Fruit fly (Drosophila melanogaster) whole organism, wandering third instar larva: Measurements from ENCODE around the gene cic.

Experiments
- Abd-B ChIP-seq: fragments of >200 bp; optimal IDR thresholded peaks from 2 replicates; lab custom pipeline; 2017; ENCODE audit warnings: missing biosample characterization, missing genetic modification characterization
- CG32264 ChIP-seq: fragments of 200-800 bp; sonication (Bioruptor generic); optimal IDR thresholded peaks from 2 replicates; lab custom pipeline; 2016; ENCODE audit warnings: missing biosample characterization, missing genetic modification characterization
- CG9705 ChIP-seq: fragments of 200-800 bp; sonication (Bioruptor generic); optimal IDR thresholded peaks from 2 replicates; lab custom pipeline; 2018; ENCODE audit warnings: missing biosample characterization, mild to moderate bottlenecking, missing genetic modification characterization
- CrebA ChIP-seq: fragments of 200-800 bp; sonication (Bioruptor generic); optimal IDR thresholded peaks from 2 replicates; lab custom pipeline; 2016; ENCODE audit warnings: missing biosample characterization, mild to moderate bottlenecking, missing genetic modification characterization, borderline replicate concordance
- Dif ChIP-seq: fragments of 200-275, 200-300 bp; sonication (Bioruptor generic); optimal IDR thresholded peaks from 2 replicates; lab custom pipeline; 2018; ENCODE audit warnings: missing biosample characterization, missing genetic modification characterization; ENCODE audit not compliant: partially characterized antibody
- HLH106 ChIP-seq: fragments of 200-800 bp; optimal IDR thresholded peaks from 3 replicates; lab custom pipeline; 2019; ENCODE audit warnings: missing biosample characterization, mild to moderate bottlenecking, missing genetic modification characterization, moderate library complexity
- Jra ChIP-seq: sonication (Bioruptor generic); optimal IDR thresholded peaks from 2 replicates; lab custom pipeline; 2016; ENCODE audit warnings: missing biosample characterization, missing genetic modification characterization
- Mio ChIP-seq: sonication (Bioruptor generic); optimal IDR thresholded peaks from 2 replicates; lab custom pipeline; 2016; ENCODE audit warnings: missing biosample characterization, missing genetic modification characterization
- Myc ChIP-seq: fragments of >200 bp; optimal IDR thresholded peaks from 2 replicates; lab custom pipeline; 2017
- OdsH ChIP-seq: fragments of 200-800 bp; sonication (Bioruptor generic); optimal IDR thresholded peaks from 2 replicates; lab custom pipeline; 2016; ENCODE audit warnings: missing biosample characterization, mild to moderate bottlenecking, missing genetic modification characterization
- Rel ChIP-seq, 2 experiments: fragments of 200-800 bp; sonication (Bioruptor generic) in 1 of 2; optimal IDR thresholded peaks; 2 replicates in 1 of 2; 3 replicates in 1 of 2; lab custom pipeline; 2016 to 2019; ENCODE audit warnings: mild to moderate bottlenecking in 2 of 2, missing biosample characterization in 2 of 2, missing genetic modification characterization in 2 of 2, moderate library complexity in 1 of 2
- Vsx2 ChIP-seq: fragments of 200-300, 225-300 bp; sonication (Bioruptor generic); optimal IDR thresholded peaks from 2 replicates; lab custom pipeline; 2018; ENCODE audit warnings: missing biosample characterization, missing genetic modification characterization; ENCODE audit not compliant: partially characterized antibody
- brk ChIP-seq: fragments of 200-800 bp; sonication (Bioruptor generic); optimal IDR thresholded peaks from 2 replicates; lab custom pipeline; 2016; ENCODE audit warnings: missing biosample characterization, mild to moderate bottlenecking, missing genetic modification characterization
- dl ChIP-seq, 2 experiments: fragments of 175-275, 200-275 bp in 1 of 2; fragments of 200-275 bp in 1 of 2; sonication (Bioruptor generic); optimal IDR thresholded peaks; lab custom pipeline; 2018; ENCODE audit warnings: mild to moderate bottlenecking in 2 of 2, missing biosample characterization in 2 of 2, missing genetic modification characterization in 2 of 2, moderate library complexity in 2 of 2; ENCODE audit not compliant: partially characterized antibody in 2 of 2, insufficient read depth in 1 of 2
- dmrt93B ChIP-seq: fragments of 200-800 bp; sonication (Bioruptor generic); optimal IDR thresholded peaks from 2 replicates; lab custom pipeline; 2018; ENCODE audit warnings: missing biosample characterization, mild to moderate bottlenecking, missing genetic modification characterization
- dsf ChIP-seq: sonication (Bioruptor generic); optimal IDR thresholded peaks from 2 replicates; lab custom pipeline; 2016; ENCODE audit warnings: missing biosample characterization, missing genetic modification characterization, borderline replicate concordance
- ey ChIP-seq: fragments of 200-800 bp; sonication (Bioruptor generic); optimal IDR thresholded peaks from 2 replicates; lab custom pipeline; 2016; ENCODE audit warnings: missing biosample characterization, missing genetic modification characterization
- foxo ChIP-seq, 2 experiments: fragments of 200-800 bp; sonication (Bioruptor generic); optimal IDR thresholded peaks; 2 replicates in 1 of 2; 3 replicates in 1 of 2; lab custom pipeline; 2016 to 2017; ENCODE audit warnings: missing biosample characterization in 2 of 2, missing genetic modification characterization in 2 of 2
- fru ChIP-seq: fragments of 200-800 bp; sonication (Bioruptor generic); optimal IDR thresholded peaks from 3 replicates; lab custom pipeline; 2016; ENCODE audit warnings: missing biosample characterization, mild to moderate bottlenecking, missing genetic modification characterization
- h ChIP-seq: fragments of 200-800 bp; sonication (Bioruptor generic); optimal IDR thresholded peaks from 3 replicates; lab custom pipeline; 2016; ENCODE audit warnings: missing biosample characterization, mild to moderate bottlenecking, missing genetic modification characterization
- lola ChIP-seq: fragments of >200 bp; optimal IDR thresholded peaks from 2 replicates; lab custom pipeline; 2017; ENCODE audit warnings: missing biosample characterization, missing genetic modification characterization
- psq ChIP-seq: fragments of 200-800 bp; sonication (Bioruptor generic); optimal IDR thresholded peaks from 3 replicates; lab custom pipeline; 2017; ENCODE audit warnings: missing biosample characterization, mild to moderate bottlenecking, missing genetic modification characterization, moderate library complexity
- rgr ChIP-seq: fragments of 200-800 bp; sonication (Bioruptor generic); optimal IDR thresholded peaks from 3 replicates; lab custom pipeline; 2016; ENCODE audit warnings: missing biosample characterization, mild to moderate bottlenecking, missing genetic modification characterization
- sage ChIP-seq: fragments of 200-800 bp; sonication (Bioruptor generic); optimal IDR thresholded peaks from 2 replicates; lab custom pipeline; 2016; ENCODE audit warnings: missing biosample characterization, mild to moderate bottlenecking, missing genetic modification characterization
- sv ChIP-seq: fragments of 200-800 bp; sonication (Bioruptor generic); optimal IDR thresholded peaks from 3 replicates; lab custom pipeline; 2016; ENCODE audit warnings: missing biosample characterization, missing genetic modification characterization
- tai ChIP-seq: sonication (Bioruptor generic); optimal IDR thresholded peaks from 2 replicates; lab custom pipeline; 2016; ENCODE audit warnings: missing biosample characterization, missing genetic modification characterization
- usp ChIP-seq: fragments of >200 bp; optimal IDR thresholded peaks from 2 replicates; lab custom pipeline; 2017; ENCODE audit warnings: missing biosample characterization, missing genetic modification characterization

cic gene

dm6 chr3R:20261969-20262334 lies 9.4 kb downstream of the cic start:
- no peak for TF ChIP-seq dmrt93B (GFP tag; lab: Kevin White, UChicago)
- no peak for TF ChIP-seq fru (GFP tag; lab: Kevin White, UChicago)
- TF ChIP-seq ey (GFP tag; lab: Kevin White, UChicago), result no peak

dm6 chr3R:20262927-20263644 lies 10.5 kb downstream of the cic start:
- TF ChIP-seq HLH106 (tag; lab: Kevin White, UChicago), result no peak
- no peak for TF ChIP-seq CG9705 (GFP tag; lab: Kevin White, UChicago)
- no peak for TF ChIP-seq fru (GFP tag; lab: Kevin White, UChicago)
- TF ChIP-seq Abd-B (GFP tag; lab: Kevin White, UChicago), result no peak
- no peak for TF ChIP-seq OdsH (GFP tag; lab: Kevin White, UChicago)
- no peak for TF ChIP-seq Jra (GFP tag; lab: Kevin White, UChicago)
- TF ChIP-seq foxo (GFP tag; optimal IDR thresholded peaks at IDR 0.05; lab: Kevin White, UChicago), result no peak
- TF ChIP-seq CG32264 (GFP tag; lab: Kevin White, UChicago), result no peak
- TF ChIP-seq dsf (GFP tag; lab: Kevin White, UChicago), result no peak

DNA sequence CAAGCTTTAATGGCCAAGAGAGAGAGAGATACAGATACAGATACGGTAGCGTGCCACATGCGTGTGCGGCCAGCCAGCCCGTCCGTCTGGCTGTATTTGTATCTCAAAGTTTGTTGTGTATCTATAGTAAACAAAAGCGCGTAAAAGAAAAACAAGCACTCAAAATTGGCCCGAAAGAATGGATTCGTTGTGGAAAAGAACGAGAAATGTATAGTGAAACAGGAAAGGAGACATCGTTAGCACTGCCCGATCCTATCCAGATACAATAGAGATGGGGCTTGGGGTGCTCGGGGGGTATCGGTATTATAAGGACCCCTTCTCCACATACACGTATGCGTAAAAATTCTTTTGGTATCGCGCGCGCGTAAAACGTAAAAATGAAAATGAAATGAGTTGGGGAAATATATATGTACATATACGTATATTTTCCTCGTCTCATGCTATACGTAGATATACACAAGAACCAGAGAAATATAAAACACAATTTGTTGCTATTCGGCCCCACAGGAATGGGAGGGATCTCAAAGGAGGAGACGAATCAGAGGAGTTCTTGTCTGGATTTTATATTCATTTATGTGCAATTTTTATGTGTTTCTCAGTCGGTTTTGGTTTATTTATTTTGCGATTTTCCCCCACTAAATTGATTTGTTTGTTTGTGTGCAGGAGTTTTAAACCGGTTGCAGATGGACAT lies 11.4 kb downstream of the cic start:
- TF ChIP-seq rgr (GFP tag; lab: Kevin White, UChicago), result peak; percentile 1
- no peak for TF ChIP-seq brk
- TF ChIP-seq usp (GFP tag; lab: Kevin White, UChicago), result no peak
- TF ChIP-seq Rel (GFP tag; optimal IDR thresholded peaks at IDR 0.05; lab: Kevin White, UChicago), result no peak
- no peak for TF ChIP-seq Rel (tag; optimal IDR thresholded peaks at IDR 0.05; lab: Kevin White, UChicago)
- TF ChIP-seq fru (GFP tag; lab: Kevin White, UChicago), result no peak
- TF ChIP-seq psq, result peak; percentile 74
- no peak for TF ChIP-seq CrebA (GFP tag; lab: Kevin White, UChicago)
- peak; percentile 2 for TF ChIP-seq h (GFP tag; lab: Kevin White, UChicago)

dm6 chr3R:20264770-20265169 lies 12.2 kb downstream of the cic start:
- TF ChIP-seq fru (GFP tag; lab: Kevin White, UChicago) (peak; percentile 33), dmrt93B (GFP tag; lab: Kevin White, UChicago) (no peak), rgr (GFP tag; lab: Kevin White, UChicago) (peak; percentile 37), h (GFP tag; lab: Kevin White, UChicago) (peak; percentile 50), Rel (GFP tag; optimal IDR thresholded peaks at IDR 0.05; lab: Kevin White, UChicago) (no peak), Rel (tag; optimal IDR thresholded peaks at IDR 0.05; lab: Kevin White, UChicago) (peak; percentile 56), Vsx2 (GFP tag; lab: Kevin White, UChicago) (peak; percentile 4), sage (GFP tag; lab: Kevin White, UChicago) (peak; percentile 17), lola (no peak), dsf (GFP tag; lab: Kevin White, UChicago) (no peak)

DNA sequence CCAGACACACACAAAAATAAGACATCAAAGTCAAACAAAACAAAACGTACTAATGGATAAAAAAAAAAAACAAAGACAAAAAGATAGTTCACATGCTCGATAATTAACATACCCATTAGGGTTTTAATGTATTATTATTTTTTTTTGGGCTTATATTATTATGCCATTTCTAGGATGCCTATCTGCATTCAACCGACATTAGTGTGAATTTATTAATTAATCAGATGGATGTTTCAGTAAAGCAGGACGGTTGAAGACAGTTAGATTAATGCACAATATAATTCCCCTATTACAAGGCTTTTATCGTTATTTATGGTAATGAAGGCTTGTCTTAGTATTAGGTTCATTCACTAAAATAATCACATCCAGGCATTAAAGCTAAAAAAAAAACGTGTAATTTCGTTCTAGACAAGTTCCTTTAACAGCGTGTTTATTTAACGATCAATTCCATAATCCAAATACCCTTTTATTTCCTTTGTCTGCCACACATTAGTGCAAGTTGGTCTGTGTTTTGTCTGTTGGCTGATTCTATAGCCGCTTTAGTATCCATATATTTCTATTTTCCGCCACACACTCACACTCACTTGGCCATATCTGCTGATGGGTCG lies 12.8 kb downstream of the cic start:
- TF ChIP-seq tai (GFP tag; lab: Kevin White, UChicago), result no peak
- no peak for TF ChIP-seq Mio (GFP tag; lab: Kevin White, UChicago)
- TF ChIP-seq Dif (GFP tag; lab: Kevin White, UChicago), result no peak
- TF ChIP-seq sv, result no peak
- no peak for TF ChIP-seq dl (GFP tag; optimal IDR thresholded peaks at IDR 0.05; lab: Kevin White, UChicago; ENCODE audit: insufficient read depth in 1 of 2, partially characterized antibody in 2 of 2)
- TF ChIP-seq CrebA (GFP tag; lab: Kevin White, UChicago), result no peak
- no peak for TF ChIP-seq Rel (GFP tag; optimal IDR thresholded peaks at IDR 0.05; lab: Kevin White, UChicago)
- TF ChIP-seq Rel (tag; optimal IDR thresholded peaks at IDR 0.05; lab: Kevin White, UChicago), result no peak
- TF ChIP-seq Myc (lab: Kevin White, UChicago), result no peak
- no peak for TF ChIP-seq lola
- no peak for TF ChIP-seq usp (GFP tag; lab: Kevin White, UChicago)
- no peak for TF ChIP-seq dmrt93B (GFP tag; lab: Kevin White, UChicago)
